Worm (Caenorhabditis elegans): ENCODE measurements around the gene rpl-18.
A peak's percentile ranks its signal among the peaks of the same experiment; 100 is the strongest.

The rpl-18 gene

ce11 chrIV:13788652-13789051 lies 11.0 kb downstream of the rpl-18 start, which contains the start of the genes sas-6 and Y45F10D.7 (continued):
- TF ChIP-seq ceh-28 (tag; optimal IDR thresholded peaks at IDR 0.05) (no peak), pha-4 (tag; optimal IDR thresholded peaks at IDR 0.05) (peak; percentile 81), egl-5 (tag; optimal IDR thresholded peaks at IDR 0.05) (peak; percentile 86), zag-1 (tag; optimal IDR thresholded peaks at IDR 0.05) (no peak), nhr-43 (tag; optimal IDR thresholded peaks at IDR 0.05; ENCODE audit: poor library complexity, severe bottlenecking) (no peak), lin-39 (tag; optimal IDR thresholded peaks at IDR 0.05) (peak; percentile 54), aly-2 (tag; optimal IDR thresholded peaks at IDR 0.05) (no peak), R02D3.7 (tag; optimal IDR thresholded peaks at IDR 0.05) (peak; percentile 24), ama-1 (optimal IDR thresholded peaks at IDR 0.05) (no peak)

- TF ChIP-seq fos-1 (tag; optimal IDR thresholded peaks at IDR 0.05) (no peak), ztf-11 (tag; optimal IDR thresholded peaks at IDR 0.05) (no peak), ceh-16 (tag; optimal IDR thresholded peaks at IDR 0.05) (no peak), ztf-4 (tag; optimal IDR thresholded peaks at IDR 0.05) (no peak), aly-2 (tag; optimal IDR thresholded peaks at IDR 0.05) (peak; percentile 83), nhr-67 (tag; optimal IDR thresholded peaks at IDR 0.05) (no peak), skn-1 (tag; optimal IDR thresholded peaks at IDR 0.05) (no peak)
Observed at ce11 chrIV:13795249-13795909, 17.7 kb downstream of the rpl-18 start.

ce11 chrIV:13797859-13798374 lies 20.3 kb downstream of the rpl-18 start, which contains the start of gene Y45F10D.6:
TSS of gene Y45F10D.6 (minus strand) at chrIV:13797909.
- TF ChIP-seq nhr-28 (tag; optimal IDR thresholded peaks at IDR 0.05) (no peak), jun-1 (tag; optimal IDR thresholded peaks at IDR 0.05) (no peak), egl-5 (tag; optimal IDR thresholded peaks at IDR 0.05) (no peak), zag-1 (tag; optimal IDR thresholded peaks at IDR 0.05) (no peak), pha-4 (tag; optimal IDR thresholded peaks at IDR 0.05) (no peak), daf-12 (tag; optimal IDR thresholded peaks at IDR 0.05) (no peak), ztf-4 (tag; optimal IDR thresholded peaks at IDR 0.05) (no peak), skn-1 (tag; optimal IDR thresholded peaks at IDR 0.05) (no peak), elt-2 (tag; optimal IDR thresholded peaks at IDR 0.05) (no peak), lsy-12 (tag; optimal IDR thresholded peaks at IDR 0.05) (no peak), unc-62 (GFP tag; optimal IDR thresholded peaks at IDR 0.05) (no peak)

ce11 chrIV:13807724-13808123 lies 30.1 kb downstream of the rpl-18 start, which contains the start of gene Y45F10D.14:
TSS of gene Y45F10D.14 (minus strand) at chrIV:13807824.
- no peak for TF ChIP-seq lin-15B (tag; optimal IDR thresholded peaks at IDR 0.05)
- no peak for TF ChIP-seq nhr-43 (tag; optimal IDR thresholded peaks at IDR 0.05; ENCODE audit: poor library complexity, severe bottlenecking)
- no peak for TF ChIP-seq nhr-77 (tag; optimal IDR thresholded peaks at IDR 0.05)
- TF ChIP-seq nhr-25 (tag; optimal IDR thresholded peaks at IDR 0.05), result peak; percentile 10
- no peak for TF ChIP-seq ceh-9 (tag; optimal IDR thresholded peaks at IDR 0.05)
- no peak for TF ChIP-seq pha-4 (tag; optimal IDR thresholded peaks at IDR 0.05)

- TF ChIP-seq ama-1 (optimal IDR thresholded peaks at IDR 0.05) (no peak), ceh-28 (tag; optimal IDR thresholded peaks at IDR 0.05) (no peak), mdl-1 (tag; optimal IDR thresholded peaks at IDR 0.05) (no peak), eor-1 (tag; optimal IDR thresholded peaks at IDR 0.05) (no peak), pqm-1 (tag; optimal IDR thresholded peaks at IDR 0.05) (no peak), lin-39 (tag; optimal IDR thresholded peaks at IDR 0.05) (no peak), fos-1 (tag; optimal IDR thresholded peaks at IDR 0.05) (no peak), nhr-237 (tag; optimal IDR thresholded peaks at IDR 0.05) (no peak), nhr-12 (tag; optimal IDR thresholded peaks at IDR 0.05) (no peak), nfya-1 (tag; optimal IDR thresholded peaks at IDR 0.05; ENCODE audit: insufficient read depth) (no peak), ceh-82 (tag; optimal IDR thresholded peaks at IDR 0.05) (no peak)
Observed at ce11 chrIV:13820862-13821261, 43.2 kb downstream of the rpl-18 start, which contains the start of gene Y45F10D.15. TSS of gene Y45F10D.15 (minus strand) at chrIV:13820962.

- no peak for TF ChIP-seq nhr-23 (tag; optimal IDR thresholded peaks at IDR 0.05)
- TF ChIP-seq snpc-4 (tag; optimal IDR thresholded peaks at IDR 0.05), result peak; percentile 6
- no peak for TF ChIP-seq egl-27 (tag; optimal IDR thresholded peaks at IDR 0.05)
- TF ChIP-seq nhr-28 (tag; optimal IDR thresholded peaks at IDR 0.05), result no peak
- no peak for TF ChIP-seq fkh-10 (GFP tag; optimal IDR thresholded peaks at IDR 0.05)
- TF ChIP-seq zag-1 (tag; optimal IDR thresholded peaks at IDR 0.05), result no peak
- TF ChIP-seq nhr-12 (tag; optimal IDR thresholded peaks at IDR 0.05), result no peak
- peak; percentile 16 for TF ChIP-seq lin-15B (tag; optimal IDR thresholded peaks at IDR 0.05)
- TF ChIP-seq skn-1 (tag; optimal IDR thresholded peaks at IDR 0.05), result peak; percentile 21
- no peak for TF ChIP-seq lsy-12 (tag; optimal IDR thresholded peaks at IDR 0.05)
- TF ChIP-seq ceh-9 (tag; optimal IDR thresholded peaks at IDR 0.05), result no peak
- TF ChIP-seq elt-1 (tag; optimal IDR thresholded peaks at IDR 0.05), result no peak
- TF ChIP-seq tbx-2 (tag; optimal IDR thresholded peaks at IDR 0.05), result no peak
- TF ChIP-seq ceh-16 (tag; optimal IDR thresholded peaks at IDR 0.05), result no peak
- no peak for TF ChIP-seq nhr-237 (tag; optimal IDR thresholded peaks at IDR 0.05)
- TF ChIP-seq nhr-25 (tag; optimal IDR thresholded peaks at IDR 0.05), result no peak
- peak; percentile 17 for TF ChIP-seq lin-39 (tag; optimal IDR thresholded peaks at IDR 0.05)
- TF ChIP-seq nhr-67 (tag; optimal IDR thresholded peaks at IDR 0.05), result no peak
- TF ChIP-seq jun-1 (tag; optimal IDR thresholded peaks at IDR 0.05), result no peak
- no peak for TF ChIP-seq R02D3.7 (tag; optimal IDR thresholded peaks at IDR 0.05)
- TF ChIP-seq mdl-1 (tag; optimal IDR thresholded peaks at IDR 0.05), result no peak
- TF ChIP-seq pqm-1 (tag; optimal IDR thresholded peaks at IDR 0.05), result peak; percentile 68
- no peak for TF ChIP-seq eor-1 (tag; optimal IDR thresholded peaks at IDR 0.05)
- TF ChIP-seq aly-2 (tag; optimal IDR thresholded peaks at IDR 0.05), result no peak
- TF ChIP-seq ceh-82 (tag; optimal IDR thresholded peaks at IDR 0.05), result no peak
- no peak for TF ChIP-seq ceh-28 (tag; optimal IDR thresholded peaks at IDR 0.05)
Observed at ce11 chrIV:13826363-13826762, 48.7 kb downstream of the rpl-18 start.
